Fruit fly (Drosophila melanogaster): ENCODE measurements around the gene CG3769.

dm6 chr2L:9457865-9458264 is 22.7 kb downstream of the CG3769 start:
- TF ChIP-seq CG7045 (GFP tag; optimal IDR thresholded peaks at IDR 0.05) (no peak), cnc (optimal IDR thresholded peaks at IDR 0.05) (no peak), pad (GFP tag; optimal IDR thresholded peaks at IDR 0.05) (no peak), kay (GFP tag; ENCODE audit: borderline replicate concordance) (no peak)

Data from whole organism, adult.